Fruit fly (Drosophila melanogaster) whole organism, embryonic: ENCODE measurements around the gene Tehao.

Source experiments
- Asciz ChIP-seq: fragments of 200-800 bp; sonication (Bioruptor generic); optimal IDR thresholded peaks from 2 replicates; lab custom pipeline; 2017; ENCODE audit warnings: missing biosample characterization, mild to moderate bottlenecking, missing genetic modification characterization, missing genetic modification reagents
- Bdp1 ChIP-seq: fragments of 200-800 bp; sonication (Bioruptor generic); optimal IDR thresholded peaks from 3 replicates; lab custom pipeline; 2016; ENCODE audit warnings: missing biosample characterization, missing genetic modification characterization
- CG12744 ChIP-seq: fragments of 200-800 bp; sonication (Bioruptor generic); optimal IDR thresholded peaks from 2 replicates; lab custom pipeline; 2016; ENCODE audit warnings: missing biosample characterization, missing genetic modification characterization
- CG13287 ChIP-seq: fragments of 200-800 bp; sonication (Bioruptor generic); IDR thresholded peaks from 2 replicates; pipeline ENCODE4 v1.3.6; 2022; ENCODE audit warnings: missing biosample characterization, missing genetic modification characterization; ENCODE audit not compliant: partially characterized antibody
- CG13894 ChIP-seq: fragments of 200-800 bp; sonication (Bioruptor generic); optimal IDR thresholded peaks from 3 replicates; lab custom pipeline; 2018; ENCODE audit warnings: missing biosample characterization, mild to moderate bottlenecking, missing genetic modification characterization, moderate library complexity
- CG15514 ChIP-seq: fragments of 200-800 bp; sonication (Bioruptor generic); optimal IDR thresholded peaks from 3 replicates; lab custom pipeline; 2017; ENCODE audit warnings: missing biosample characterization, missing genetic modification characterization, mild to moderate bottlenecking, moderate library complexity, missing genetic modification reagents
- CG16779 ChIP-seq: fragments of 200-800 bp; sonication (Bioruptor generic); IDR thresholded peaks from 2 replicates; pipeline ENCODE4 v1.3.6; 2022; ENCODE audit warnings: missing biosample characterization, missing genetic modification characterization
- CG18476 ChIP-seq: fragments of 200-800 bp; sonication (Bioruptor generic); optimal IDR thresholded peaks from 2 replicates; lab custom pipeline; 2016; ENCODE audit warnings: missing biosample characterization, mild to moderate bottlenecking, missing genetic modification characterization
- CG2116 ChIP-seq: fragments of 200-800 bp; sonication (Bioruptor generic); optimal IDR thresholded peaks from 3 replicates; lab custom pipeline; 2018; ENCODE audit warnings: missing biosample characterization, mild to moderate bottlenecking, missing genetic modification characterization
- CG2889 ChIP-seq: fragments of 200-800 bp; sonication (Bioruptor generic); IDR thresholded peaks from 3 replicates; pipeline ENCODE4 v1.3.6; 2022; ENCODE audit warnings: missing biosample characterization, missing genetic modification characterization
- CG31224 ChIP-seq: fragments of 200-800 bp; sonication (Bioruptor generic); IDR thresholded peaks from 2 replicates; pipeline ENCODE4 v1.3.6; 2022; ENCODE audit warnings: missing biosample characterization, missing genetic modification characterization
- CG32532 ChIP-seq: fragments of 200-800 bp; sonication (Bioruptor generic); IDR thresholded peaks from 2 replicates; pipeline ENCODE4 v1.3.6; 2022; ENCODE audit warnings: missing biosample characterization, missing genetic modification characterization
- CG3838 ChIP-seq: fragments of 200-800 bp; sonication (Bioruptor generic); optimal IDR thresholded peaks from 3 replicates; lab custom pipeline; 2016; ENCODE audit warnings: missing biosample characterization, missing genetic modification characterization
- CG3847 ChIP-seq: fragments of 200-800 bp; sonication (Bioruptor generic); IDR thresholded peaks from 2 replicates; pipeline ENCODE4 v1.3.6; 2022; ENCODE audit warnings: missing biosample characterization, missing genetic modification characterization
- CG4730 ChIP-seq: fragments of 200-800 bp; sonication (Bioruptor generic); IDR thresholded peaks from 2 replicates; pipeline ENCODE4 v1.3.6; 2022; ENCODE audit warnings: missing biosample characterization, missing genetic modification characterization
- CG5245 ChIP-seq: fragments of 200-800 bp; sonication (Bioruptor generic); optimal IDR thresholded peaks from 3 replicates; lab custom pipeline; 2016; ENCODE audit warnings: missing biosample characterization, missing genetic modification characterization
- CG8388 ChIP-seq: fragments of 200-800 bp; sonication (Bioruptor generic); optimal IDR thresholded peaks from 2 replicates; lab custom pipeline; 2019; ENCODE audit warnings: missing biosample characterization, mild to moderate bottlenecking, missing genetic modification characterization, moderate library complexity
- CG9215 ChIP-seq: fragments of 200-800 bp; sonication (Bioruptor generic); IDR thresholded peaks from 2 replicates; pipeline ENCODE4 v1.3.6; 2022; ENCODE audit warnings: missing biosample characterization, missing genetic modification characterization
- Deaf1 ChIP-seq: fragments of 200-800 bp; optimal IDR thresholded peaks from 3 replicates; lab custom pipeline; 2019; ENCODE audit warnings: missing biosample characterization, mild to moderate bottlenecking, missing genetic modification characterization, moderate library complexity
- Doc2 ChIP-seq: fragments of 200-800 bp; sonication (Bioruptor generic); IDR thresholded peaks from 2 replicates; pipeline ENCODE4 v1.3.6; 2022; ENCODE audit warnings: missing biosample characterization, missing genetic modification characterization
- Gug ChIP-seq: fragments of 200-800 bp; sonication (Bioruptor generic); IDR thresholded peaks from 4 replicates; pipeline ENCODE4 v1.3.6; 2022; ENCODE audit warnings: missing biosample characterization, missing genetic modification characterization
- HHEX ChIP-seq: fragments of 200-800 bp; sonication (Bioruptor generic); optimal IDR thresholded peaks from 3 replicates; lab custom pipeline; 2017; ENCODE audit warnings: missing biosample characterization, mild to moderate bottlenecking, missing genetic modification characterization, missing genetic modification reagents
- HmgZ ChIP-seq: fragments of 200-800 bp; sonication (Bioruptor generic); optimal IDR thresholded peaks from 2 replicates; lab custom pipeline; 2018; ENCODE audit warnings: missing biosample characterization, mild to moderate bottlenecking, missing genetic modification characterization
- Sox102F ChIP-seq: fragments of 200-800 bp; sonication (Bioruptor generic); optimal IDR thresholded peaks from 2 replicates; lab custom pipeline; 2018; ENCODE audit warnings: missing biosample characterization, mild to moderate bottlenecking, missing genetic modification characterization, moderate library complexity
- YL-1 ChIP-seq: fragments of 200-800 bp; sonication (Bioruptor generic); optimal IDR thresholded peaks from 3 replicates; lab custom pipeline; 2017; ENCODE audit warnings: missing biosample characterization, mild to moderate bottlenecking, missing genetic modification characterization
- bowl ChIP-seq: fragments of 200-800 bp; sonication (Bioruptor generic); IDR thresholded peaks from 2 replicates; pipeline ENCODE4 v1.3.6; 2022; ENCODE audit warnings: missing biosample characterization, missing genetic modification characterization
- dan ChIP-seq: fragments of 200-800 bp; sonication (Bioruptor generic); IDR thresholded peaks from 2 replicates; pipeline ENCODE4 v1.3.6; 2022; ENCODE audit warnings: missing biosample characterization, missing genetic modification characterization
- dmrt11E ChIP-seq: fragments of 200-800 bp; sonication (Bioruptor generic); optimal IDR thresholded peaks from 3 replicates; lab custom pipeline; 2018; ENCODE audit warnings: missing biosample characterization, mild to moderate bottlenecking, missing genetic modification characterization, moderate library complexity
- dysf ChIP-seq: fragments of 200-800 bp; sonication (Bioruptor generic); IDR thresholded peaks from 3 replicates; pipeline ENCODE4 v1.3.6; 2022; ENCODE audit warnings: missing biosample characterization, missing genetic modification characterization
- emc ChIP-seq: fragments of 200-800 bp; sonication (Bioruptor generic); optimal IDR thresholded peaks from 2 replicates; lab custom pipeline; 2016; ENCODE audit warnings: missing biosample characterization, missing genetic modification characterization
- ems ChIP-seq: fragments of 200-800 bp; sonication (Bioruptor generic); optimal IDR thresholded peaks from 3 replicates; lab custom pipeline; 2016; ENCODE audit warnings: missing biosample characterization, missing genetic modification characterization
- gce ChIP-seq: fragments of 200-800 bp; sonication (Bioruptor generic); IDR thresholded peaks from 3 replicates; pipeline ENCODE4 v1.3.6; 2022; ENCODE audit warnings: missing biosample characterization, missing genetic modification characterization
- ham ChIP-seq: fragments of 200-800 bp; sonication (Bioruptor generic); IDR thresholded peaks from 2 replicates; pipeline ENCODE4 v1.3.6; 2022; ENCODE audit warnings: missing biosample characterization, missing genetic modification characterization
- klu ChIP-seq: fragments of 200-800 bp; sonication (Bioruptor generic); IDR thresholded peaks from 2 replicates; pipeline ENCODE4 v1.3.6; 2022; ENCODE audit warnings: missing biosample characterization, missing genetic modification characterization
- maf-S ChIP-seq: fragments of 200-800 bp; sonication (Bioruptor generic); optimal IDR thresholded peaks from 2 replicates; lab custom pipeline; 2016; ENCODE audit warnings: missing biosample characterization, missing genetic modification characterization
- nmo ChIP-seq: fragments of 200-800 bp; sonication (Bioruptor generic); optimal IDR thresholded peaks from 2 replicates; lab custom pipeline; 2018; ENCODE audit warnings: missing biosample characterization, mild to moderate bottlenecking, missing genetic modification characterization, moderate library complexity
- nom ChIP-seq: fragments of 200-800 bp; sonication (Bioruptor generic); optimal IDR thresholded peaks from 2 replicates; lab custom pipeline; 2017; ENCODE audit warnings: missing biosample characterization, missing genetic modification characterization, mild to moderate bottlenecking, moderate library complexity, missing genetic modification reagents
- pho ChIP-seq: fragments of 200-800 bp; sonication (Bioruptor generic); optimal IDR thresholded peaks from 2 replicates; lab custom pipeline; 2016; ENCODE audit warnings: missing biosample characterization, missing genetic modification characterization
- psq ChIP-seq: fragments of 200-800 bp; sonication (Bioruptor generic); optimal IDR thresholded peaks from 2 replicates; lab custom pipeline; 2017; ENCODE audit warnings: missing biosample characterization, missing genetic modification characterization
- pum ChIP-seq: fragments of 200-800 bp; sonication (Bioruptor generic); optimal IDR thresholded peaks from 2 replicates; lab custom pipeline; 2016; ENCODE audit warnings: missing biosample characterization, missing genetic modification characterization
- repo ChIP-seq: fragments of 200-800 bp; sonication (Bioruptor generic); optimal IDR thresholded peaks from 2 replicates; lab custom pipeline; 2016; ENCODE audit warnings: missing biosample characterization, missing genetic modification characterization
- rib ChIP-seq: fragments of 200-800 bp; sonication (Bioruptor generic); IDR thresholded peaks from 2 replicates; pipeline ENCODE4 v1.3.6; 2022; ENCODE audit warnings: missing biosample characterization, missing genetic modification characterization
- sisA ChIP-seq: fragments of 200-800 bp; sonication (Bioruptor generic); IDR thresholded peaks from 2 replicates; pipeline ENCODE4 v1.3.6; 2022; ENCODE audit warnings: missing biosample characterization, missing genetic modification characterization
- stwl ChIP-seq: fragments of 200-800 bp; sonication (Bioruptor generic); optimal IDR thresholded peaks from 3 replicates; lab custom pipeline; 2018; ENCODE audit warnings: missing biosample characterization, mild to moderate bottlenecking, missing genetic modification characterization, moderate library complexity
- tap ChIP-seq: fragments of 200-800 bp; optimal IDR thresholded peaks from 3 replicates; lab custom pipeline; 2019; ENCODE audit warnings: missing biosample characterization, mild to moderate bottlenecking, missing genetic modification characterization, moderate library complexity
- tio ChIP-seq: fragments of 200-800 bp; sonication (Bioruptor generic); optimal IDR thresholded peaks from 2 replicates; lab custom pipeline; 2017; ENCODE audit warnings: missing biosample characterization, missing genetic modification characterization, inconsistent platforms
- tna ChIP-seq: fragments of 200-800 bp; sonication (Bioruptor generic); IDR thresholded peaks from 2 replicates; pipeline ENCODE4 v1.3.6; 2022; ENCODE audit warnings: missing biosample characterization, missing genetic modification characterization; ENCODE audit not compliant: partially characterized antibody
- unc-4 ChIP-seq: fragments of 200-800 bp; sonication (Bioruptor generic); IDR thresholded peaks from 2 replicates; pipeline ENCODE4 v1.3.6; 2022; ENCODE audit warnings: missing biosample characterization, missing genetic modification characterization; ENCODE audit not compliant: partially characterized antibody
- unpg ChIP-seq: fragments of 200-800 bp; sonication (Bioruptor generic); optimal IDR thresholded peaks from 3 replicates; lab custom pipeline; 2018; ENCODE audit warnings: missing biosample characterization, mild to moderate bottlenecking, missing genetic modification characterization, moderate library complexity
- usp ChIP-seq: fragments of >200 bp; optimal IDR thresholded peaks from 2 replicates; lab custom pipeline; 2017; ENCODE audit warnings: missing biosample characterization, missing genetic modification characterization
- vnd ChIP-seq: fragments of 200-800 bp; sonication (Bioruptor generic); IDR thresholded peaks from 3 replicates; pipeline ENCODE4 v1.3.6; 2022; ENCODE audit warnings: missing biosample characterization, missing genetic modification characterization; ENCODE audit not compliant: partially characterized antibody

Tehao gene

DNA sequence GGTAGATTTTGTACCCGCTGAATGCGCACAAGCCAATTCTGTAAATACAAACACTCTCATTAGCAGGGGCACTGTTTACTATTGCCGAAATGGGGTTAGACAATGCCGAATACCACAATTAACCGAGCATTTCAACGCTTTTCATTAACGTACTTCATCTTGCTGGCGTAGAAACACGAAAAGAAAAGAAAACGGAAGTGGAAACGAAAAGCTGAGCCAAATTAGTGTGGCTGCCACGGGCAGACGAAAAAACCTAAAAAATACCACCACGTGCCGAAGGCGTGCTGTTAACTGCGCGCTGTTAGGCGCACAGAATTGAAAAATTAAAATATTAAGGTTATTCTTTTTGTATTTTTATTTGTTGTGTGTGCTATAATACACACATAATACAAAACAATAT lies 40.5 kb upstream of the Tehao start, which contains the start of gene RpL24 (continued):
- TF ChIP-seq CG18476 (GFP tag; lab: Kevin White, UChicago) (peak; percentile 63), sisA (GFP tag; lab: Robert Waterston, UW) (no peak; the same call in 1 of the 2 replicates), emc (peak; percentile 82), Gug (GFP tag; lab: Robert Waterston, UW) (peak; percentile 27; the same call in 2 of the 4 replicates), dmrt11E (tag; lab: Kevin White, UChicago) (peak; percentile 84), CG3847 (GFP tag; lab: Robert Waterston, UW) (peak; percentile 87), vnd (GFP tag; lab: Robert Waterston, UW) (no peak), CG12744 (GFP tag; lab: Kevin White, UChicago) (peak; percentile 87), YL-1 (GFP tag; lab: Kevin White, UChicago) (peak; percentile 99), CG15514 (GFP tag; lab: Kevin White, UChicago) (peak; percentile 94), unc-4 (GFP tag; lab: Robert Waterston, UW) (no peak), maf-S (GFP tag; lab: Kevin White, UChicago) (peak; percentile 90), ems (peak; percentile 87), klu (GFP tag; lab: Robert Waterston, UW) (peak; percentile 22; the same call in 1 of the 2 replicates), nmo (peak; percentile 86), dan (GFP tag; lab: Robert Waterston, UW) (no peak), CG31224 (GFP tag; lab: Robert Waterston, UW) (peak; percentile 76), CG16779 (GFP tag; lab: Robert Waterston, UW) (peak; percentile 85), Sox102F (GFP tag; lab: Kevin White, UChicago) (peak; percentile 70), Bdp1 (GFP tag; lab: Kevin White, UChicago) (peak; percentile 83), tap (tag; lab: Kevin White, UChicago) (peak; percentile 77), CG2889 (GFP tag; lab: Robert Waterston, UW) (peak; percentile 53; the same call in 1 of the 3 replicates), tna (no peak), repo (GFP tag; lab: Kevin White, UChicago) (peak; percentile 89), CG8388 (GFP tag; lab: Kevin White, UChicago) (peak; percentile 87), pho (peak; percentile 79), CG2116 (GFP tag; lab: Kevin White, UChicago) (peak; percentile 84), psq (peak; percentile 83), CG32532 (GFP tag; lab: Robert Waterston, UW) (peak; percentile 94), tio (GFP tag; lab: Kevin White, UChicago) (no peak), nom (GFP tag; lab: Kevin White, UChicago) (peak; percentile 93), unpg (GFP tag; lab: Kevin White, UChicago) (peak; percentile 90), HmgZ (tag; lab: Kevin White, UChicago) (peak; percentile 90), HHEX (GFP tag; lab: Kevin White, UChicago) (peak; percentile 96), CG4730 (GFP tag; lab: Robert Waterston, UW) (no peak), Doc2 (no peak), CG9215 (0 out of 2 replicates have a peak, but pooled peaks have one; percentile 37), usp (GFP tag; lab: Kevin White, UChicago) (no peak), pum (GFP tag; lab: Kevin White, UChicago) (peak; percentile 59), bowl (GFP tag; lab: Robert Waterston, UW) (peak; percentile 75; the same call in 1 of the 2 replicates), CG5245 (GFP tag; lab: Kevin White, UChicago) (peak; percentile 80), CG3838 (GFP tag; lab: Kevin White, UChicago) (peak; percentile 62), Deaf1 (tag; lab: Kevin White, UChicago) (peak; percentile 64), rib (GFP tag; lab: Robert Waterston, UW) (peak; percentile 84), gce (GFP tag; lab: Robert Waterston, UW) (peak; percentile 96), dysf (GFP tag; lab: Robert Waterston, UW) (peak; percentile 82), ham (GFP tag; lab: Robert Waterston, UW) (peak; percentile 60; the same call in 1 of the 2 replicates), stwl (tag; lab: Kevin White, UChicago) (peak; percentile 79), CG13894 (tag; lab: Kevin White, UChicago) (peak; percentile 85), Asciz (GFP tag; lab: Kevin White, UChicago) (peak; percentile 95), CG13287 (GFP tag; lab: Robert Waterston, UW) (peak; percentile 26; the same call in 1 of the 2 replicates)
